Worm (Caenorhabditis elegans): ENCODE results near the gene F49F1.18.
A peak's percentile ranks its signal among the peaks of the same experiment; 100 is the strongest.

Gene F49F1.18

DNA sequence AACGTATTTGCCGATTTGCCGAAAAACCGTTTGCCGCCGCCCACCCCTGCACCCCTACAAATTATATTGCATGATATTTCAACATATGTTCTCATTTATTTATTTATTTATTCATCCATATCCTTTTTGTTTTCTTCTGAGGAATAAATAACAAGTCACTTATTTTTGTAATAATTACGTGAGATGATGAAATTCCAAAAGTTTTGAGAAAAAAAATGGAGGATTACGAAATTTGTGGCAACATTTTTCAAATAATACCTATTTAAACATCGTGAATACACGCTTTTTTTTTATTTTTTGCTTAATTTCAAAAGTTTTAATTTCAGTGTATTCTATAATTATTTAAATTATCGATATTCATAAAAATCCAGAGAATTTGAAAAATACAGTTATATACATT is 43.2 kb downstream of the F49F1.18 start:
- TF ChIP-seq B0019.2 (GFP tag; conservative IDR thresholded peaks at IDR 0.05) (no peak), lin-26 (GFP tag; IDR thresholded peaks at IDR 0.05) (no peak), cebp-1 (GFP tag; IDR thresholded peaks at IDR 0.05) (no peak), cebp-1 (tag; optimal IDR thresholded peaks at IDR 0.05) (peak; percentile 67), tbp1 (GFP tag; optimal IDR thresholded peaks at IDR 0.05) (no peak)

DNA sequence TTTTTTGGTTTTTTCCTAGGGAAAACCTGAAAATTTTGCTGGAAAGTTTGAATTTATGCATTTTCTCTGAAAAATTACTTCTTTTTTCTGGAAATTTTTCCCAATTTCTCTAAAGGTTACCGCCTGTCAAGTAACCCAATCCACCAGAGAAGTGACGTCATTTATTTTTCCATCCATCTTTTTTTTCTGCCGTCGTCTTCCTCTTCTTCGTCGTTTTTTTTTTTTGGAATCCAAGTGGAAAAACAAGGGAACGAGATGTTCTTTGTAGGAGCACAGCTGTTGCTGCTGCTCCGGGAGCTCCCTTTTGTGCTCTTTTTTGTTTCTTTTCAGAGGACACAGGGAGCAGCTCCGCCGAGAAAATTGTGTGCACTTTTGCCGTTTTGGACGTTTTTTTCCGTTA is 45.8 kb downstream of the F49F1.18 start:
- no peak for TF ChIP-seq unc-130 (GFP tag; optimal IDR thresholded peaks at IDR 0.05)
- 0 out of 2 replicates have a peak, but pooled peaks have one; percentile 36 for TF ChIP-seq K11D2.4 (GFP tag; IDR thresholded peaks at IDR 0.05)
- TF ChIP-seq atf-7 (tag; optimal IDR thresholded peaks at IDR 0.05): peak; percentile 62
- no peak for TF ChIP-seq snpc-1.3 (tag; optimal IDR thresholded peaks at IDR 0.05; ENCODE audit: insufficient read depth)
- no peak for TF ChIP-seq hmg-20 (GFP tag; IDR thresholded peaks at IDR 0.05)
- TF ChIP-seq sdz-38 (tag; optimal IDR thresholded peaks at IDR 0.05): no peak

DNA sequence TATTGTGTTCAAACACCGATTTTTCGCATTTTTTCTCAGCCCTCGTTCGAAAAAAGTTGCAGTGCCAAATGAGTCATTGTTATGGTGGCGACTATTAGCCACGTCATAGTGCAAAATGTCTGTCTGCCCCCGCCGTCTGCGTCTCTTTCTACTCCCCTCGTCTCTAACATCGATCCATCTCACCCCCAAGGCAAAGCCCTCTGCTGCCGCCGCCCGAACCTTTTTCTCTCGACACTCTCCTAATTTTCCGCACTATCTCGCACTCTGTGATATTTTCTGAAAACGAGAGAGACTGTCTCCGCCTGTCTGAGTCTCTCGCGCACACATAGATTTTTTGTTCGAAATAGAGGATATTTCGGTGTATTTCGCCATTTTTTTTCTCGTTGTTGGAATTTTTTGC is 47.1 kb downstream of the F49F1.18 start:
- TF ChIP-seq ztf-28 (GFP tag; IDR thresholded peaks at IDR 0.05) (no peak), lin-35 (GFP tag; optimal IDR thresholded peaks at IDR 0.05) (peak in 1 of 3 experiments; percentile 37), cebp-1 (GFP tag; IDR thresholded peaks at IDR 0.05) (no peak), cebp-1 (tag; optimal IDR thresholded peaks at IDR 0.05) (peak; percentile 84), B0019.2 (GFP tag; conservative IDR thresholded peaks at IDR 0.05) (no peak), ztf-22 (GFP tag; optimal IDR thresholded peaks at IDR 0.05) (no peak), lir-1 (GFP tag; conservative IDR thresholded peaks at IDR 0.05) (no peak), aptf-3 (GFP tag; IDR thresholded peaks at IDR 0.05) (no peak), T26A5.8 (tag; optimal IDR thresholded peaks at IDR 0.05) (no peak), F22D6.2 (tag; optimal IDR thresholded peaks at IDR 0.05) (no peak), atf-7 (tag; optimal IDR thresholded peaks at IDR 0.05) (peak; percentile 73), lin-40 (tag; optimal IDR thresholded peaks at IDR 0.05) (peak; percentile 73), dpff-1 (tag; optimal IDR thresholded peaks at IDR 0.05) (no peak), B0336.3 (GFP tag; IDR thresholded peaks at IDR 0.05) (peak; percentile 54; the same call in 1 of the 2 replicates), ceh-79 (tag; optimal IDR thresholded peaks at IDR 0.05) (no peak), ceh-58 (GFP tag; IDR thresholded peaks at IDR 0.05) (no peak), ceh-100 (GFP tag; IDR thresholded peaks at IDR 0.05) (no peak), ets-4 (GFP tag; optimal IDR thresholded peaks at IDR 0.05) (no peak), attf-5 (GFP tag; optimal IDR thresholded peaks at IDR 0.05) (peak; percentile 81), F49E8.2 (tag; optimal IDR thresholded peaks at IDR 0.05; ENCODE audit: insufficient read depth) (no peak), fkh-3 (tag; optimal IDR thresholded peaks at IDR 0.05) (no peak), let-607 (tag; optimal IDR thresholded peaks at IDR 0.05) (peak; percentile 6 to 56), snpc-1.3 (tag; optimal IDR thresholded peaks at IDR 0.05; ENCODE audit: insufficient read depth) (no peak), madf-8 (GFP tag; conservative IDR thresholded peaks at IDR 0.05) (no peak), ekl-4 (GFP tag; IDR thresholded peaks at IDR 0.05) (no peak), K11D2.4 (GFP tag; IDR thresholded peaks at IDR 0.05) (no peak), lag-1 (GFP tag; IDR thresholded peaks at IDR 0.05) (no peak), snpc-4 (GFP tag; optimal IDR thresholded peaks at IDR 0.05) (no peak), snpc-4 (tag; optimal IDR thresholded peaks at IDR 0.05) (peak in 2 of 4 experiments; percentile 24 to 31), mcd-1 (GFP tag; IDR thresholded peaks at IDR 0.05) (peak; percentile 56), nfyb-1 (GFP tag; IDR thresholded peaks at IDR 0.05) (peak; percentile 76), ceh-40 (GFP tag; IDR thresholded peaks at IDR 0.05) (no peak), pbrm-1 (GFP tag; IDR thresholded peaks at IDR 0.05) (peak; percentile 65; the same call in 1 of the 2 replicates), Y79H2A.3 (GFP tag; conservative IDR thresholded peaks at IDR 0.05) (no peak), lin-54 (GFP tag; optimal IDR thresholded peaks at IDR 0.05) (peak; percentile 3), unc-130 (GFP tag; optimal IDR thresholded peaks at IDR 0.05) (no peak), tbp1 (GFP tag; optimal IDR thresholded peaks at IDR 0.05) (peak; percentile 10), K12H6.12 (tag; optimal IDR thresholded peaks at IDR 0.05) (peak; percentile 72), ztf-18 (tag; optimal IDR thresholded peaks at IDR 0.05) (peak; percentile 0), xnd-1 (tag; optimal IDR thresholded peaks at IDR 0.05) (no peak), let-526 (GFP tag; IDR thresholded peaks at IDR 0.05) (no peak)
